Fruit fly (Drosophila melanogaster): ENCODE data around the gene CG17681.

Gene CG17681

dm6 chr2L:18121367-18122230, 31.3 kb upstream of the CG17681 start (continued):
- TF ChIP-seq dsf (GFP tag; optimal IDR thresholded peaks at IDR 0.05; ENCODE audit: borderline replicate concordance), result no peak
- TF ChIP-seq sage (GFP tag; optimal IDR thresholded peaks at IDR 0.05), result peak; percentile 73

- no peak for TF ChIP-seq Vsx2 (GFP tag; optimal IDR thresholded peaks at IDR 0.05; ENCODE audit: partially characterized antibody)
- TF ChIP-seq fru (GFP tag; optimal IDR thresholded peaks at IDR 0.05), result no peak
- no peak for TF ChIP-seq Abd-B (GFP tag; optimal IDR thresholded peaks at IDR 0.05)
- TF ChIP-seq rgr (GFP tag; optimal IDR thresholded peaks at IDR 0.05), result peak; percentile 10
- peak; percentile 28 for TF ChIP-seq dmrt93B (GFP tag; optimal IDR thresholded peaks at IDR 0.05)
- TF ChIP-seq Sp1 (GFP tag; optimal IDR thresholded peaks at IDR 0.05), result peak; percentile 1
- no peak for TF ChIP-seq GATAd (GFP tag; optimal IDR thresholded peaks at IDR 0.05)
- no peak for TF ChIP-seq foxo (GFP tag; optimal IDR thresholded peaks at IDR 0.05)
- no peak for TF ChIP-seq N (GFP tag; optimal IDR thresholded peaks at IDR 0.05)
- no peak for TF ChIP-seq Jra (GFP tag; optimal IDR thresholded peaks at IDR 0.05)
- TF ChIP-seq tai (GFP tag; optimal IDR thresholded peaks at IDR 0.05), result no peak
- TF ChIP-seq sage (GFP tag; optimal IDR thresholded peaks at IDR 0.05), result peak; percentile 9
- peak; percentile 17 for TF ChIP-seq psq (GFP tag; optimal IDR thresholded peaks at IDR 0.05)
- TF ChIP-seq dl (GFP tag; optimal IDR thresholded peaks at IDR 0.05; ENCODE audit: insufficient read depth in 1 of 2, partially characterized antibody in 2 of 2), result no peak
- TF ChIP-seq HLH106 (tag; optimal IDR thresholded peaks at IDR 0.05), result peak; percentile 46
- TF ChIP-seq usp (GFP tag; optimal IDR thresholded peaks at IDR 0.05), result no peak
- no peak for TF ChIP-seq woc (GFP tag; optimal IDR thresholded peaks at IDR 0.05)
These were observed 30.7 kb upstream of the CG17681 start for dm6 chr2L:18122231-18122551.

dm6 chr2L:18122920-18123319, 30.0 kb upstream of the CG17681 start:
- TF ChIP-seq h (GFP tag; optimal IDR thresholded peaks at IDR 0.05), result no peak
- TF ChIP-seq N (GFP tag; optimal IDR thresholded peaks at IDR 0.05), result no peak
- TF ChIP-seq GATAd (GFP tag; optimal IDR thresholded peaks at IDR 0.05), result no peak
- no peak for TF ChIP-seq Rel (GFP tag; optimal IDR thresholded peaks at IDR 0.05)
- TF ChIP-seq Rel (tag; optimal IDR thresholded peaks at IDR 0.05), result peak; percentile 95
- no peak for TF ChIP-seq lola (GFP tag; optimal IDR thresholded peaks at IDR 0.05)
- no peak for TF ChIP-seq Mio (GFP tag; optimal IDR thresholded peaks at IDR 0.05)

- no peak for TF ChIP-seq dmrt93B (GFP tag; optimal IDR thresholded peaks at IDR 0.05)
- TF ChIP-seq h (GFP tag; optimal IDR thresholded peaks at IDR 0.05), result no peak
- no peak for TF ChIP-seq fru (GFP tag; optimal IDR thresholded peaks at IDR 0.05)
- TF ChIP-seq tai (GFP tag; optimal IDR thresholded peaks at IDR 0.05), result no peak
- TF ChIP-seq usp (GFP tag; optimal IDR thresholded peaks at IDR 0.05), result no peak
- TF ChIP-seq CG32264 (GFP tag; optimal IDR thresholded peaks at IDR 0.05), result no peak
- TF ChIP-seq Myc (optimal IDR thresholded peaks at IDR 0.05), result no peak
These were observed 27.3 kb upstream of the CG17681 start, which contains the start of gene Grl36b for dm6 chr2L:18125649-18126048. Grl36b (minus strand) TSS chr2L:18125749.

- TF ChIP-seq Abd-B (GFP tag; optimal IDR thresholded peaks at IDR 0.05), result no peak
- no peak for TF ChIP-seq CrebA (GFP tag; optimal IDR thresholded peaks at IDR 0.05; ENCODE audit: borderline replicate concordance)
These were observed 18.3 kb upstream of the CG17681 start for dm6 chr2L:18134615-18135014.

dm6 chr2L:18136427-18136857, 16.5 kb upstream of the CG17681 start:
- TF ChIP-seq sv (GFP tag; optimal IDR thresholded peaks at IDR 0.05), result peak; percentile 2
- TF ChIP-seq foxo (GFP tag; optimal IDR thresholded peaks at IDR 0.05), result no peak
- TF ChIP-seq OdsH (GFP tag; optimal IDR thresholded peaks at IDR 0.05), result no peak

All from whole organism, wandering third instar larva.